Fruit fly (Drosophila melanogaster) ovary, adult (tissue): ENCODE data around the gene CG9215.

Source experiments
- CG17801 ChIP-seq: fragments of 200-800 bp; optimal IDR thresholded peaks from 2 replicates; lab custom pipeline; 2019; ENCODE audit warnings: missing biosample characterization, mild to moderate bottlenecking, missing genetic modification characterization, moderate library complexity; ENCODE audit not compliant: partially characterized antibody

CG9215 gene

dm6 chrX:15582853-15583252 is at the start of gene CG9215, which contains the start of gene CG8097:
TSS of gene CG9215 (minus strand) at chrX:15582874.
TSS of gene CG8097 (plus strand) at chrX:15583159.
- TF ChIP-seq CG17801 (GFP tag; lab: Kevin White, UChicago) = peak; percentile 60

- no peak for TF ChIP-seq CG17801 (GFP tag; lab: Kevin White, UChicago)
These were observed 48.8 kb upstream of the CG9215 start for dm6 chrX:15631465-15631864.

- TF ChIP-seq CG17801 (GFP tag; lab: Kevin White, UChicago) = no peak
These were observed 48.1 kb upstream of the CG9215 start for dm6 chrX:15630815-15631214.

DNA sequence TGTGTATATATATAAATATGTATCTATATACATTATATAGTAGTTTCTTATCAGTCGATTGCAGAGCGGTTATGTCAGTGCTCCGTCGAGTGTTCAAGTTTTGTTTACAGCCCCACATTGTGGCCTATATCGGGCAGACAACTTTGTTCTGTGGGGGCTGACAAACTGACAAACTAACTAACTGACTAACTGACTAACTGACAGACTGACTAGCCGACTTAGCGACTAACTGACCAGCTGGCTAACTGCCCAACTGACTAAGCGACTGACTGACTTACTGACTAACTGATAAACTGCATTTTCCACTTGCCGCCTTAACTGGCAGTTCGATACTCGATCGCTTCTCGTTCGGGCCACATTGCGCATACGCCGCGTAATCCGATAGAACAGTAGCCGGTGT is 47.3 kb upstream of the CG9215 start:
- TF ChIP-seq CG17801 (GFP tag; lab: Kevin White, UChicago) = no peak

- peak; percentile 40 for TF ChIP-seq CG17801 (GFP tag; lab: Kevin White, UChicago)
These were observed 43.6 kb upstream of the CG9215 start for dm6 chrX:15626279-15626678.

- TF ChIP-seq CG17801 (GFP tag; lab: Kevin White, UChicago) = no peak
These were observed 41.1 kb upstream of the CG9215 start for dm6 chrX:15623809-15624208.

- TF ChIP-seq CG17801 (GFP tag; lab: Kevin White, UChicago) = no peak
These were observed 40.3 kb upstream of the CG9215 start for dm6 chrX:15622970-15623402.

dm6 chrX:15620439-15621227 is 38.0 kb upstream of the CG9215 start:
- no peak for TF ChIP-seq CG17801 (GFP tag; lab: Kevin White, UChicago)

dm6 chrX:15619631-15619960 is 36.9 kb upstream of the CG9215 start:
- TF ChIP-seq CG17801 (GFP tag; lab: Kevin White, UChicago) = no peak

DNA sequence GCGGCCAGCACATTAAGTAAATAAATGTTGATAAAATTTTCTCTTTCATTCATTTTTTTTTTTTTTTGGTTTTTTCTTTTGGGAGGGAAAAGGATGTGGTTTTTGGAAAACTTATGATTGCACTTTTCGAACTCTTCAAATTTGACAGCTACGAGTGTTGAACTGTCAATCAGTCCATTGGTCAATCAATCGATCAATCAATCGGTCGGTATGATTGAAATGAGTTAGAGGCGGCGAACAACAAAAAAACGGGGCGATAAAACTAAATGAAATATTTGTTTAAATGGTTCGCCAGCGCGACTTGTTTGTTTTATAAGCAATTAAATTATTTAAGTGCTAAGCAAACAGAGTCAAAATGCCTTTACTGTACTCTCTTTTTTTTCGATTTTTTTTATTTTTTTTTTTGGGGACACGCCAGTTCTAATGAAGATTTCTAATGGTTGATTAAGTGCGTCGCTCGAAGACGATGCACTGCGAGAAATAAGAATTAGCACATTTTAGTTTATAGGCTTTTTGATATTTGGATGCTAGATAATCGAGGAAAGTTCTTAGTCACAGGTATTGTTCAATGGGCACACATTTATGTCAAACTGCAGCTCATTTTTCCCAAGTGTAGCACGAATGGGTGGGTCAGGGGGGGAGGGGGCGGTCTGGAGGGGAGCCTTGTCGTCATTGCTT is 36.4 kb upstream of the CG9215 start:
- TF ChIP-seq CG17801 (GFP tag; lab: Kevin White, UChicago) = no peak

- TF ChIP-seq CG17801 (GFP tag; lab: Kevin White, UChicago) = no peak
These were observed 35.2 kb upstream of the CG9215 start for dm6 chrX:15617916-15618315.

DNA sequence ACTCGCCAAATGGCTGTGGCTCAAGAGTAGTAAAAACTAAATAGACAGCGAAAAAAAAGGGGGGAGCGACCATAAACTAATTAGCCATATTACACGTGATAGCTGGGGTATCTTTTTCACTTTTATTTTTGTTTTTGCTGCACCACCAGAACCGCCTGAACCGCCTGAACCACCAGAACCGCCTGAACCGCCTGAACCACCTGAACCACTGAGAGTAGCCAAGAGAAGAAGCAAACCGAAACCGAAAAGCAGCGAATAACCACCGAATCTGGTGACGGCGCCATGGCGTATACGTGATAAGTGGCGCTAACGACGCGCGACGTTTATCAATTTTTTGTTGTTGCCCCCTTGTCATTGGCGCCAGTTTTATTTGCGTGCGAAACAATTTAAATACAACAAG is 33.9 kb upstream of the CG9215 start:
- TF ChIP-seq CG17801 (GFP tag; lab: Kevin White, UChicago) = no peak

DNA sequence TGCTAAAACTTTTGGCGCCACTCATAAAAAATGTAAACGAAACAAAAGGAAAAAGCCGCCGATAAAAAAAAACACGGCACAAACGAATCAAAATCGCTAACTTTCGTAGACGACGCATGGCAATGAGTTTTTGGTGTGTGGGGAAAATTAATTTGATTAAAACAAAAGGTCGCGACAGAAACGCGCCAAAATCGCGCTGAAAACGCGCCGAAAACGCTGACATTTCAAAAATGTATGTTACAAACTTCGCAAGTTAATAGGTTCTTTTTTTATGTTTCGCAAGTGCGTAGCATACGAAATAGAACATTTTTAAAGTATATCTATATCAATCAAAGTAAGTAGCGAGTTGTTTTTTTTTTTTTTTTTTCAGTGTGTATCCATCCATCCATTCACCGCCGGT is 33.3 kb upstream of the CG9215 start:
- no peak for TF ChIP-seq CG17801 (GFP tag; lab: Kevin White, UChicago)

DNA sequence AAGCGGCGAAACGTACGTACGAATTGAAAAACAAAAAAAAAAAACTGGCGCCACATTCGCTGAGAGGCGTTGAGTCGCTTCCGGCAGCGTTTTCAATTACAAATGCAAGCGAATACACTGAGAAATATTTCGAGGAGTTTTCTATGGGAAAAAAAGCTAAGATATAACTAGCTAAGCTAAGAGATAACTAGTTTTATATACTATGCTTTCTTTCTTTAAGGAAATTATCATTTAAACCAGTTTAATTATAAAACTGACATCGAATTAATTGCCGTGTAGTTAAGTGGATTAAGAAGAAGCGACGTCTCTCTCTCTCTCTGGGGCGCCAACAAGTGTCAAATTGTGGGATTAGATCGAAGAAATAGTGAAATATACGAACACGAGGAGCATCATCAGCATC is 32.8 kb upstream of the CG9215 start:
- peak; percentile 30 for TF ChIP-seq CG17801 (GFP tag; lab: Kevin White, UChicago)

DNA sequence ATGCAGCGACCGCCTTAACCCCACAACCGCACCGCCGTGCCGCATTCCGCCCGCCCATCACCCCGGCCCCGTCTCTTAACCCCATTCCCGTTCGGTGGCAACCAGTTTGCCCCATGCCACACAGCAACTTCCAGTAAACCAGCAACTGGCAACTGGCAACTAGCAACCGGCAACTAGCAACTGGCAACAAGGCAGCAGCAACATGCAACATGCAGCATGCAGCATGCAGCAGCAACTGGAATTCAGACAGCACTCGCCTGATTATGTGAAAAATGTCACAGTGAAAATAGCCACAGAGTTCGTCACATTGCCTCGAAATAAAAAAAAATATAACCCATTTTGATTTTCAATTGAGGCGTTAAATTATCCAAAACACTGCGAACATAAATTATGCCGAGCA is 29.1 kb upstream of the CG9215 start:
- no peak for TF ChIP-seq CG17801 (GFP tag; lab: Kevin White, UChicago)

DNA sequence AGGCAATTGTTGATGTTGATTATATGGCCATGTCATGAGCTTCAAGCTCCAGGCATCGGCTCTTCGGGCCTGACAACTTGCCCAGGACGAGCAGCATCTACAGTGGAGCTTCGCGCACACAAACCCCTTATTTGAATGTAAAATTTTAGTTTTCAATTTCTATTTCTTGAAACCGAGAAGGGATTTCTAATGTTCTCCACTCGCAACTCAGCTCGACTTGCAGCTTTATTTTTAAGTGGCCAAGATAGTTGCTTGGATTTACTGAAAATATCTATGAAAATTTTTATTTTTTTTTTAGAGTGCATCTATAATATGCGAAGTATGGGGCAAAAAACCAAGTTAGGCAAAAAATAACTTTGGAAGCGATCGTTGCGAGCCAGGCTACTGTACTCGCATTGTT is 28.3 kb upstream of the CG9215 start:
- TF ChIP-seq CG17801 (GFP tag; lab: Kevin White, UChicago) = no peak
